Fruit fly (Drosophila melanogaster): Measurements from ENCODE around the gene Vml.

The Vml gene

dm6 chrX:2321900-2322555 lies 46.4 kb downstream of the Vml start (continued):
- TF ChIP-seq zf30C (GFP tag; optimal IDR thresholded peaks at IDR 0.05) (no peak), Atf3 (GFP tag; optimal IDR thresholded peaks at IDR 0.05) (peak; percentile 21), vvl (GFP tag; IDR thresholded peaks at IDR 0.05) (peak; percentile 71; the same call in 1 of the 2 replicates), Spps (tag; optimal IDR thresholded peaks at IDR 0.05) (no peak), CG16813 (GFP tag; IDR thresholded peaks at IDR 0.05; ENCODE audit: partially characterized antibody) (no peak), Nf-YB (GFP tag; optimal IDR thresholded peaks at IDR 0.05) (peak; percentile 16), maf-S (GFP tag; optimal IDR thresholded peaks at IDR 0.05) (no peak), tll (GFP tag; optimal IDR thresholded peaks at IDR 0.05) (no peak), CG30020 (tag; optimal IDR thresholded peaks at IDR 0.05) (no peak), yki (optimal IDR thresholded peaks at IDR 0.05) (no peak), CG17829 (tag; optimal IDR thresholded peaks at IDR 0.05) (peak; percentile 5), ranshi (GFP tag; IDR thresholded peaks at IDR 0.05) (peak; percentile 55; the same call in 1 of the 2 replicates), Usf (GFP tag; optimal IDR thresholded peaks at IDR 0.05) (no peak), Myb (GFP tag; optimal IDR thresholded peaks at IDR 0.05) (peak; percentile 19), CG13287 (GFP tag; IDR thresholded peaks at IDR 0.05; ENCODE audit: partially characterized antibody) (no peak), CG10209 (GFP tag; optimal IDR thresholded peaks at IDR 0.05) (peak; percentile 22), CG11696 (GFP tag; IDR thresholded peaks at IDR 0.05) (peak; percentile 45; the same call in 1 of the 2 replicates), pita (GFP tag; optimal IDR thresholded peaks at IDR 0.05) (no peak), CG9797 (GFP tag; optimal IDR thresholded peaks at IDR 0.05) (no peak), CG4854 (GFP tag; optimal IDR thresholded peaks at IDR 0.05) (no peak), CG2889 (GFP tag; IDR thresholded peaks at IDR 0.05) (peak; percentile 74; the same call in 2 of the 3 replicates), CG3838 (GFP tag; optimal IDR thresholded peaks at IDR 0.05) (no peak), CG10654 (GFP tag; optimal IDR thresholded peaks at IDR 0.05) (peak; percentile 8), psq (GFP tag; optimal IDR thresholded peaks at IDR 0.05) (no peak), Xbp1 (GFP tag; optimal IDR thresholded peaks at IDR 0.05) (peak; percentile 64), ham (GFP tag; IDR thresholded peaks at IDR 0.05) (no peak), lab (GFP tag; optimal IDR thresholded peaks at IDR 0.05) (peak; percentile 66), Sry-β (GFP tag; optimal IDR thresholded peaks at IDR 0.05) (no peak), CG4730 (GFP tag; IDR thresholded peaks at IDR 0.05) (0 out of 2 replicates have a peak, but pooled peaks have one; percentile 35), CG11093 (GFP tag; IDR thresholded peaks at IDR 0.05) (no peak), B-H2 (GFP tag; optimal IDR thresholded peaks at IDR 0.05) (no peak), exex (tag; optimal IDR thresholded peaks at IDR 0.05) (no peak), sug (tag; optimal IDR thresholded peaks at IDR 0.05) (no peak), CG1602 (GFP tag; optimal IDR thresholded peaks at IDR 0.05) (peak; percentile 34), CG3995 (GFP tag; optimal IDR thresholded peaks at IDR 0.05) (no peak), ftz-f1 (GFP tag; optimal IDR thresholded peaks at IDR 0.05) (no peak), corto (GFP tag; optimal IDR thresholded peaks at IDR 0.05) (peak; percentile 87), C15 (GFP tag; IDR thresholded peaks at IDR 0.05) (no peak), lbe (GFP tag; optimal IDR thresholded peaks at IDR 0.05) (peak; percentile 86), disco-r (GFP tag; optimal IDR thresholded peaks at IDR 0.05) (peak; percentile 22), Dfd (GFP tag; optimal IDR thresholded peaks at IDR 0.05) (no peak), Dll (GFP tag; IDR thresholded peaks at IDR 0.05; ENCODE audit: partially characterized antibody) (no peak), pan (optimal IDR thresholded peaks at IDR 0.05) (no peak), pan (GFP tag; optimal IDR thresholded peaks at IDR 0.05 in 1 of 2, IDR thresholded peaks at IDR 0.05 in 1 of 2) (peak in 1 of 2 experiments; percentile 74), B-H1 (GFP tag; IDR thresholded peaks at IDR 0.05) (peak; percentile 31; the same call in 1 of the 3 replicates), CG34224 (GFP tag; IDR thresholded peaks at IDR 0.05; ENCODE audit: partially characterized antibody) (no peak), Oaz (GFP tag; IDR thresholded peaks at IDR 0.05) (no peak), knrl (GFP tag; IDR thresholded peaks at IDR 0.05; ENCODE audit: partially characterized antibody) (no peak), dmrt99B (tag; optimal IDR thresholded peaks at IDR 0.05) (peak; percentile 52), CG1647 (GFP tag; optimal IDR thresholded peaks at IDR 0.05) (no peak)

Data from whole organism, embryonic.